Worm (Caenorhabditis elegans): ENCODE measurements around the gene C45B2.1.

C45B2.1 gene

ce11 chrX:6075209-6075608 lies 10.7 kb upstream of the C45B2.1 start, which contains the start of gene lgc-58:
Gene lgc-58, plus strand, starts transcription at chrX:6075509.
- TF ChIP-seq nhr-237 (tag; optimal IDR thresholded peaks at IDR 0.05), result no peak
- TF ChIP-seq snpc-4 (tag; optimal IDR thresholded peaks at IDR 0.05), result no peak
- no peak for TF ChIP-seq ceh-39 (tag; optimal IDR thresholded peaks at IDR 0.05)
- no peak for TF ChIP-seq ceh-83 (GFP tag; optimal IDR thresholded peaks at IDR 0.05)
- no peak for TF ChIP-seq drap-1 (GFP tag; optimal IDR thresholded peaks at IDR 0.05)
- TF ChIP-seq ceh-43 (GFP tag; optimal IDR thresholded peaks at IDR 0.05), result no peak
- TF ChIP-seq sptf-1 (tag; optimal IDR thresholded peaks at IDR 0.05), result no peak

ce11 chrX:6081793-6082192 lies 4.1 kb upstream of the C45B2.1 start:
- TF ChIP-seq nhr-2 (tag; optimal IDR thresholded peaks at IDR 0.05), result no peak
- TF ChIP-seq unc-120 (tag; optimal IDR thresholded peaks at IDR 0.05; ENCODE audit: poor library complexity, severe bottlenecking), result no peak

- TF ChIP-seq nhr-76 (tag; optimal IDR thresholded peaks at IDR 0.05) (no peak), mab-5 (tag; optimal IDR thresholded peaks at IDR 0.05) (no peak), tbx-8 (GFP tag; optimal IDR thresholded peaks at IDR 0.05) (no peak), sptf-1 (tag; optimal IDR thresholded peaks at IDR 0.05) (no peak), lsy-2 (tag; optimal IDR thresholded peaks at IDR 0.05) (no peak), ham-2 (GFP tag; optimal IDR thresholded peaks at IDR 0.05) (no peak), ceh-39 (tag; optimal IDR thresholded peaks at IDR 0.05) (no peak), unc-62 (GFP tag; optimal IDR thresholded peaks at IDR 0.05) (no peak), drap-1 (GFP tag; optimal IDR thresholded peaks at IDR 0.05) (no peak), elt-1 (tag; optimal IDR thresholded peaks at IDR 0.05; ENCODE audit: borderline replicate concordance, insufficient read depth) (no peak), unc-120 (tag; optimal IDR thresholded peaks at IDR 0.05; ENCODE audit: poor library complexity, severe bottlenecking) (no peak), elt-3 (tag; optimal IDR thresholded peaks at IDR 0.05) (no peak), mep-1 (tag; optimal IDR thresholded peaks at IDR 0.05) (no peak), pha-4 (tag; optimal IDR thresholded peaks at IDR 0.05) (no peak)
These were observed 3.3 kb upstream of the C45B2.1 start, which contains the start of gene C45B2.3 for ce11 chrX:6082660-6083059. Gene C45B2.3, plus strand, starts transcription at chrX:6082960.

ce11 chrX:6084439-6084838 lies 1.5 kb upstream of the C45B2.1 start, which contains the start of gene C45B2.2:
Gene C45B2.2, plus strand, starts transcription at chrX:6084739.
- no peak for TF ChIP-seq snpc-4 (tag; optimal IDR thresholded peaks at IDR 0.05)
- no peak for TF ChIP-seq hlh-1 (tag; optimal IDR thresholded peaks at IDR 0.05)
- no peak for TF ChIP-seq elt-1 (tag; optimal IDR thresholded peaks at IDR 0.05; ENCODE audit: borderline replicate concordance, insufficient read depth)
- no peak for TF ChIP-seq mls-2 (tag; optimal IDR thresholded peaks at IDR 0.05)
- no peak for TF ChIP-seq lsy-2 (tag; optimal IDR thresholded peaks at IDR 0.05)
- no peak for TF ChIP-seq sptf-1 (tag; optimal IDR thresholded peaks at IDR 0.05)
- TF ChIP-seq ces-1 (GFP tag; optimal IDR thresholded peaks at IDR 0.05), result no peak
- TF ChIP-seq ceh-39 (tag; optimal IDR thresholded peaks at IDR 0.05), result no peak
- TF ChIP-seq blmp-1 (tag; optimal IDR thresholded peaks at IDR 0.05), result no peak
- TF ChIP-seq ham-2 (GFP tag; optimal IDR thresholded peaks at IDR 0.05), result no peak
- TF ChIP-seq zip-8 (tag; optimal IDR thresholded peaks at IDR 0.05), result no peak
- no peak for TF ChIP-seq nhr-28 (tag; optimal IDR thresholded peaks at IDR 0.05)
- no peak for TF ChIP-seq unc-62 (GFP tag; optimal IDR thresholded peaks at IDR 0.05)
- no peak for TF ChIP-seq nhr-237 (tag; optimal IDR thresholded peaks at IDR 0.05)
- no peak for TF ChIP-seq tbx-8 (GFP tag; optimal IDR thresholded peaks at IDR 0.05)
- TF ChIP-seq bed-3 (GFP tag; optimal IDR thresholded peaks at IDR 0.05), result no peak
- TF ChIP-seq elt-3 (tag; optimal IDR thresholded peaks at IDR 0.05), result no peak
- no peak for TF ChIP-seq flh-1 (GFP tag; optimal IDR thresholded peaks at IDR 0.05)
- TF ChIP-seq sem-2 (GFP tag; optimal IDR thresholded peaks at IDR 0.05), result no peak

- no peak for TF ChIP-seq hlh-1 (tag; optimal IDR thresholded peaks at IDR 0.05)
- no peak for TF ChIP-seq nhr-2 (tag; optimal IDR thresholded peaks at IDR 0.05)
- no peak for TF ChIP-seq sem-2 (GFP tag; optimal IDR thresholded peaks at IDR 0.05)
- TF ChIP-seq elt-1 (tag; optimal IDR thresholded peaks at IDR 0.05; ENCODE audit: borderline replicate concordance, insufficient read depth), result no peak
- no peak for TF ChIP-seq M03D4.4 (tag; optimal IDR thresholded peaks at IDR 0.05)
- no peak for TF ChIP-seq lsy-2 (tag; optimal IDR thresholded peaks at IDR 0.05)
- TF ChIP-seq mls-2 (tag; optimal IDR thresholded peaks at IDR 0.05), result no peak
- TF ChIP-seq nhr-12 (tag; optimal IDR thresholded peaks at IDR 0.05), result no peak
- TF ChIP-seq tbx-8 (GFP tag; optimal IDR thresholded peaks at IDR 0.05), result no peak
- TF ChIP-seq ham-2 (GFP tag; optimal IDR thresholded peaks at IDR 0.05), result no peak
- TF ChIP-seq pha-4 (tag; optimal IDR thresholded peaks at IDR 0.05), result no peak
- no peak for TF ChIP-seq ceh-43 (GFP tag; optimal IDR thresholded peaks at IDR 0.05)
- TF ChIP-seq zip-8 (tag; optimal IDR thresholded peaks at IDR 0.05), result no peak
- no peak for TF ChIP-seq cnd-1 (tag; optimal IDR thresholded peaks at IDR 0.05)
- no peak for TF ChIP-seq bed-3 (GFP tag; optimal IDR thresholded peaks at IDR 0.05)
These were observed 1.8 kb downstream of the C45B2.1 start, which contains the start of gene C45B2.8 for ce11 chrX:6087676-6088075. Gene C45B2.8, plus strand, starts transcription at chrX:6087976.
